Fruit fly (Drosophila melanogaster): Measurements from ENCODE around the gene CG5418.
A peak's percentile ranks its signal among the peaks of the same experiment; 100 is the strongest.

CG5418 gene

DNA sequence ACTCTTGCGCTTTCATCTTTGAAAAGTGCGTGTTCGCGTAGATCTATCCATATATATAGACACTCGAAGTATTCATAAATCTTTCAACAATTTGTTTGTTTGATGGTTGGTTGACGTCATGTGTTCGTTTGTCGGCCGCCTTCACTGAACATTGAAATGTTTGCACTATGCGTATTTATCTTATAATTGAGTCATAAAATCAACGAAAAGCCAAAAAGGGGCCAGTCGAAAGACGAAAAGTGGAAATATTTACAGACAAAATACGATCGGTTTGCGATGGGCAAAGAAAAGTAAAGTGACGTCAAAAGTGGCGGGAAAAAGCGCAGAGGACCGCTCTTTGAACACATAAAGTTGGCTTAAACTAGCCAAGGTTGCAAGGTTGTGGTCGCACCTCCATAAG, 34.3 kb upstream of the CG5418 start (continued):
- TF ChIP-seq gt (GFP tag; IDR thresholded peaks at IDR 0.05) (no peak), schlank (tag; optimal IDR thresholded peaks at IDR 0.05) (no peak), CG13775 (GFP tag; optimal IDR thresholded peaks at IDR 0.05) (no peak), CG17186 (GFP tag; optimal IDR thresholded peaks at IDR 0.05) (no peak), Lpt (GFP tag; optimal IDR thresholded peaks at IDR 0.05) (no peak), Dad (GFP tag; optimal IDR thresholded peaks at IDR 0.05) (no peak), stc (GFP tag; IDR thresholded peaks at IDR 0.05) (no peak; the same call in 1 of the 2 replicates), odd (GFP tag; optimal IDR thresholded peaks at IDR 0.05) (peak; percentile 56), CG3726 (GFP tag; IDR thresholded peaks at IDR 0.05) (no peak), rib (GFP tag; IDR thresholded peaks at IDR 0.05) (no peak), BtbVII (GFP tag; optimal IDR thresholded peaks at IDR 0.05) (peak; percentile 40), Awh (GFP tag; IDR thresholded peaks at IDR 0.05) (peak; percentile 16; the same call in 1 of the 2 replicates), CG13894 (tag; optimal IDR thresholded peaks at IDR 0.05) (no peak), CG2678 (tag; optimal IDR thresholded peaks at IDR 0.05) (peak; percentile 58), Bgb (GFP tag; IDR thresholded peaks at IDR 0.05; ENCODE audit: partially characterized antibody) (no peak), CG31388 (GFP tag; optimal IDR thresholded peaks at IDR 0.05) (no peak), tap (tag; optimal IDR thresholded peaks at IDR 0.05) (peak; percentile 51), Dref (GFP tag; IDR thresholded peaks at IDR 0.05) (no peak), CG3163 (GFP tag; optimal IDR thresholded peaks at IDR 0.05) (no peak), unpg (GFP tag; optimal IDR thresholded peaks at IDR 0.05) (peak; percentile 36), CG30020 (tag; optimal IDR thresholded peaks at IDR 0.05) (no peak), E2f2 (GFP tag; IDR thresholded peaks at IDR 0.05) (peak; percentile 10; the same call in 1 of the 2 replicates), ab (GFP tag; optimal IDR thresholded peaks at IDR 0.05) (no peak), sqz (GFP tag; optimal IDR thresholded peaks at IDR 0.05) (peak; percentile 25), Elba2 (GFP tag; optimal IDR thresholded peaks at IDR 0.05) (no peak), tup (GFP tag; optimal IDR thresholded peaks at IDR 0.05) (no peak), CG34376 (GFP tag; optimal IDR thresholded peaks at IDR 0.05) (no peak), CG1792 (GFP tag; optimal IDR thresholded peaks at IDR 0.05) (no peak), Eip74EF (GFP tag; optimal IDR thresholded peaks at IDR 0.05) (peak in 1 of 2 experiments; percentile 38), CG7786 (GFP tag; optimal IDR thresholded peaks at IDR 0.05) (no peak), twi (tag; optimal IDR thresholded peaks at IDR 0.05) (peak; percentile 33), CG6791 (GFP tag; IDR thresholded peaks at IDR 0.05; ENCODE audit: partially characterized antibody) (no peak), CG3847 (GFP tag; IDR thresholded peaks at IDR 0.05) (no peak), mirr (GFP tag; optimal IDR thresholded peaks at IDR 0.05) (no peak), CG9437 (GFP tag; optimal IDR thresholded peaks at IDR 0.05) (no peak), crol (GFP tag; IDR thresholded peaks at IDR 0.05) (no peak), p53 (GFP tag; optimal IDR thresholded peaks at IDR 0.05) (no peak), toy (GFP tag; IDR thresholded peaks at IDR 0.05) (no peak), z (GFP tag; IDR thresholded peaks at IDR 0.05) (no peak), pnt (GFP tag; optimal IDR thresholded peaks at IDR 0.05) (no peak), CG9817 (tag; optimal IDR thresholded peaks at IDR 0.05) (no peak), CG17361 (GFP tag; IDR thresholded peaks at IDR 0.05) (peak; percentile 28; the same call in 1 of the 3 replicates), CG7987 (GFP tag; optimal IDR thresholded peaks at IDR 0.05) (no peak), Bdp1 (GFP tag; optimal IDR thresholded peaks at IDR 0.05) (no peak), E2f1 (GFP tag; IDR thresholded peaks at IDR 0.05) (no peak), D (optimal IDR thresholded peaks at IDR 0.05) (no peak), D (GFP tag; optimal IDR thresholded peaks at IDR 0.05) (peak; percentile 48), CG1529 (GFP tag; optimal IDR thresholded peaks at IDR 0.05) (peak; percentile 56), bbx (GFP tag; IDR thresholded peaks at IDR 0.05; ENCODE audit: partially characterized antibody) (no peak), exex (tag; optimal IDR thresholded peaks at IDR 0.05) (no peak), crc (GFP tag; optimal IDR thresholded peaks at IDR 0.05) (no peak), Mrtf (GFP tag; IDR thresholded peaks at IDR 0.05) (no peak)
